Fruit fly (Drosophila melanogaster) whole organism, embryonic: Measurements from ENCODE around the gene Cyp4ac2.
A peak's percentile ranks its signal among the peaks of the same experiment; 100 is the strongest.

Source experiments
- Adf1 ChIP-seq: fragments of 200-800 bp; sonication (Bioruptor generic); IDR thresholded peaks from 2 replicates; pipeline ENCODE4 v1.3.6; 2022; ENCODE audit warnings: missing biosample characterization, missing genetic modification characterization
- Atf-2 ChIP-seq: fragments of 200-800 bp; sonication (Bioruptor generic); optimal IDR thresholded peaks from 2 replicates; lab custom pipeline; 2016; ENCODE audit warnings: missing biosample characterization, missing genetic modification characterization
- B-H1 ChIP-seq: fragments of 200-800 bp; sonication (Bioruptor generic); IDR thresholded peaks from 3 replicates; pipeline ENCODE4 v1.3.6; 2022; ENCODE audit warnings: missing biosample characterization, missing genetic modification characterization
- CG10147 ChIP-seq: fragments of 200-800 bp; sonication (Bioruptor generic); optimal IDR thresholded peaks from 2 replicates; lab custom pipeline; 2019; ENCODE audit warnings: missing biosample characterization, mild to moderate bottlenecking, missing genetic modification characterization, moderate library complexity
- CG10209 ChIP-seq: fragments of 200-800 bp; sonication (Bioruptor generic); optimal IDR thresholded peaks from 3 replicates; lab custom pipeline; 2017; ENCODE audit warnings: missing biosample characterization, mild to moderate bottlenecking, missing genetic modification characterization, missing genetic modification reagents
- CG11560 ChIP-seq: fragments of 200-800 bp; sonication (Bioruptor generic); IDR thresholded peaks from 3 replicates; pipeline ENCODE4 v1.3.6; 2022; ENCODE audit warnings: missing biosample characterization, missing genetic modification characterization
- CG12219 ChIP-seq: fragments of 200-800 bp; sonication (Bioruptor generic); optimal IDR thresholded peaks from 3 replicates; lab custom pipeline; 2018; ENCODE audit warnings: missing biosample characterization, mild to moderate bottlenecking, missing genetic modification characterization
- CG13624 ChIP-seq: fragments of 200-800 bp; sonication (Bioruptor generic); optimal IDR thresholded peaks from 2 replicates; lab custom pipeline; 2016; ENCODE audit warnings: missing biosample characterization, missing genetic modification characterization
- CG15601 ChIP-seq: fragments of 200-800 bp; sonication (Bioruptor generic); optimal IDR thresholded peaks from 3 replicates; lab custom pipeline; 2019; ENCODE audit warnings: missing biosample characterization, mild to moderate bottlenecking, missing genetic modification characterization, moderate library complexity
- CG1602 ChIP-seq: fragments of 200-800 bp; sonication (Bioruptor generic); optimal IDR thresholded peaks from 3 replicates; lab custom pipeline; 2016; ENCODE audit warnings: missing biosample characterization, missing genetic modification characterization
- CG17328 ChIP-seq: fragments of 200-800 bp; sonication (Bioruptor generic); IDR thresholded peaks from 2 replicates; pipeline ENCODE4 v1.3.6; 2022; ENCODE audit warnings: missing biosample characterization, missing genetic modification characterization
- CG17568 ChIP-seq: fragments of 200-800 bp; sonication (Bioruptor generic); optimal IDR thresholded peaks from 2 replicates; lab custom pipeline; 2018; ENCODE audit warnings: missing biosample characterization, mild to moderate bottlenecking, missing genetic modification characterization, moderate library complexity
- CG2116 ChIP-seq: fragments of 200-800 bp; sonication (Bioruptor generic); optimal IDR thresholded peaks from 3 replicates; lab custom pipeline; 2018; ENCODE audit warnings: missing biosample characterization, mild to moderate bottlenecking, missing genetic modification characterization
- CG2678 ChIP-seq: fragments of 200-800 bp; sonication (Bioruptor generic); optimal IDR thresholded peaks from 3 replicates; lab custom pipeline; 2019; ENCODE audit warnings: missing biosample characterization, mild to moderate bottlenecking, missing genetic modification characterization, moderate library complexity
- CG34224 ChIP-seq: fragments of 200-800 bp; sonication (Bioruptor generic); IDR thresholded peaks from 3 replicates; pipeline ENCODE4 v1.3.6; 2022; ENCODE audit warnings: missing biosample characterization, missing genetic modification characterization; ENCODE audit not compliant: partially characterized antibody
- CG4424 ChIP-seq: fragments of 200-800 bp; sonication (Bioruptor generic); optimal IDR thresholded peaks from 3 replicates; lab custom pipeline; 2016; ENCODE audit warnings: missing biosample characterization, missing genetic modification characterization
- CG6765 ChIP-seq: fragments of 200-800 bp; sonication (Bioruptor generic); optimal IDR thresholded peaks from 3 replicates; lab custom pipeline; 2017; ENCODE audit warnings: missing biosample characterization, mild to moderate bottlenecking, missing genetic modification characterization
- CG7839 ChIP-seq: fragments of 200-800 bp; sonication (Bioruptor generic); optimal IDR thresholded peaks from 3 replicates; lab custom pipeline; 2018; ENCODE audit warnings: missing biosample characterization, mild to moderate bottlenecking, missing genetic modification characterization, moderate library complexity
- CG9876 ChIP-seq: fragments of 200-800 bp; sonication (Bioruptor generic); optimal IDR thresholded peaks from 2 replicates; lab custom pipeline; 2016; ENCODE audit warnings: missing biosample characterization, missing genetic modification characterization
- Dp ChIP-seq: fragments of 200-800 bp; sonication (Bioruptor generic); optimal IDR thresholded peaks from 2 replicates; lab custom pipeline; 2018; ENCODE audit warnings: missing biosample characterization, mild to moderate bottlenecking, missing genetic modification characterization, moderate library complexity
- HmgD ChIP-seq: fragments of 200-800 bp; sonication (Bioruptor generic); optimal IDR thresholded peaks from 3 replicates; lab custom pipeline; 2016; ENCODE audit warnings: missing biosample characterization, missing genetic modification characterization
- HmgZ ChIP-seq: fragments of 200-800 bp; sonication (Bioruptor generic); optimal IDR thresholded peaks from 2 replicates; lab custom pipeline; 2018; ENCODE audit warnings: missing biosample characterization, mild to moderate bottlenecking, missing genetic modification characterization
- MBD-R2 ChIP-seq: fragments of 200-800 bp; sonication (Bioruptor generic); IDR thresholded peaks from 2 replicates; pipeline ENCODE4 v1.3.6; 2022; ENCODE audit warnings: missing biosample characterization, missing genetic modification characterization
- Nf-YA ChIP-seq: fragments of 200-800 bp; sonication (Bioruptor generic); IDR thresholded peaks from 2 replicates; pipeline ENCODE4 v1.3.6; 2022; ENCODE audit warnings: missing biosample characterization, missing genetic modification characterization
- NfI ChIP-seq: fragments of 200-800 bp; sonication (Bioruptor generic); optimal IDR thresholded peaks from 3 replicates; lab custom pipeline; 2018; ENCODE audit warnings: missing biosample characterization, mild to moderate bottlenecking, missing genetic modification characterization, moderate library complexity
- Ptx1 ChIP-seq: fragments of 200-800 bp; sonication (Bioruptor generic); IDR thresholded peaks from 2 replicates; pipeline ENCODE4 v1.3.6; 2022; ENCODE audit warnings: missing biosample characterization, missing genetic modification characterization
- Sry-δ ChIP-seq: fragments of 200-800 bp; sonication (Bioruptor generic); optimal IDR thresholded peaks from 2 replicates; lab custom pipeline; 2016; ENCODE audit warnings: missing biosample characterization, missing genetic modification characterization
- TFAM ChIP-seq: fragments of 200-800 bp; sonication (Bioruptor generic); optimal IDR thresholded peaks from 2 replicates; lab custom pipeline; 2017; ENCODE audit warnings: missing biosample characterization, missing genetic modification characterization, inconsistent platforms
- Taf1 ChIP-seq: fragments of 200-800 bp; sonication (Bioruptor generic); IDR thresholded peaks from 2 replicates; pipeline ENCODE4 v1.3.6; 2022; ENCODE audit warnings: missing biosample characterization, missing genetic modification characterization
- Trl ChIP-seq, 3 experiments: fragments of >200 bp in 2 of 3; fragments of 200-800 bp in 1 of 3; sonication (Bioruptor generic) in 1 of 3; optimal IDR thresholded peaks; 2 replicates in 1 of 3; 3 replicates in 2 of 3; lab custom pipeline; 2016 to 2017; ENCODE audit warnings: missing biosample characterization in 1 of 3, missing genetic modification characterization in 1 of 3
- ara ChIP-seq: fragments of 200-800 bp; sonication (Bioruptor generic); IDR thresholded peaks from 2 replicates; pipeline ENCODE4 v1.3.6; 2022; ENCODE audit warnings: missing biosample characterization, missing genetic modification characterization
- bsh ChIP-seq, 2 experiments: fragments of 200-800 bp; sonication (Bioruptor generic); optimal IDR thresholded peaks; 2 replicates each; lab custom pipeline; 2017 to 2018; ENCODE audit warnings: mild to moderate bottlenecking in 2 of 2, missing biosample characterization in 2 of 2, missing genetic modification characterization in 2 of 2, moderate library complexity in 1 of 2
- btn ChIP-seq: fragments of 200-800 bp; sonication (Bioruptor generic); optimal IDR thresholded peaks from 2 replicates; lab custom pipeline; 2016; ENCODE audit warnings: missing biosample characterization, missing genetic modification characterization
- da ChIP-seq: fragments of 200-800 bp; sonication (Bioruptor generic); optimal IDR thresholded peaks from 2 replicates; lab custom pipeline; 2016; ENCODE audit warnings: missing biosample characterization, missing genetic modification characterization
- dmrt11E ChIP-seq: fragments of 200-800 bp; sonication (Bioruptor generic); optimal IDR thresholded peaks from 3 replicates; lab custom pipeline; 2018; ENCODE audit warnings: missing biosample characterization, mild to moderate bottlenecking, missing genetic modification characterization, moderate library complexity
- gce ChIP-seq: fragments of 200-800 bp; sonication (Bioruptor generic); IDR thresholded peaks from 3 replicates; pipeline ENCODE4 v1.3.6; 2022; ENCODE audit warnings: missing biosample characterization, missing genetic modification characterization
- gsb ChIP-seq: fragments of 200-800 bp; sonication (Bioruptor generic); IDR thresholded peaks from 2 replicates; pipeline ENCODE4 v1.3.6; 2022; ENCODE audit warnings: missing biosample characterization, missing genetic modification characterization
- kni ChIP-seq: fragments of 200-800 bp; sonication (Bioruptor generic); optimal IDR thresholded peaks from 3 replicates; lab custom pipeline; 2017; ENCODE audit warnings: mild to moderate bottlenecking, missing biosample characterization, missing genetic modification reagents, missing genetic modification characterization
- lab ChIP-seq: fragments of 200-800 bp; sonication (Bioruptor generic); optimal IDR thresholded peaks from 3 replicates; lab custom pipeline; 2017; ENCODE audit warnings: missing biosample characterization, missing genetic modification characterization, mild to moderate bottlenecking, moderate library complexity, missing genetic modification reagents
- lilli ChIP-seq: fragments of 200-800 bp; sonication (Bioruptor generic); optimal IDR thresholded peaks from 3 replicates; lab custom pipeline; 2016; ENCODE audit warnings: missing biosample characterization, missing genetic modification characterization
- lmd ChIP-seq: fragments of 200-800 bp; sonication (Bioruptor generic); IDR thresholded peaks from 2 replicates; pipeline ENCODE4 v1.3.6; 2022; ENCODE audit warnings: missing biosample characterization, missing genetic modification characterization
- pnt ChIP-seq: fragments of 200-800 bp; sonication (Bioruptor generic); optimal IDR thresholded peaks from 3 replicates; lab custom pipeline; 2016; ENCODE audit warnings: missing biosample characterization, missing genetic modification characterization
- row ChIP-seq: fragments of 200-800 bp; sonication (Bioruptor generic); IDR thresholded peaks from 3 replicates; pipeline ENCODE4 v1.3.6; 2022; ENCODE audit warnings: missing biosample characterization, missing genetic modification characterization
- sens ChIP-seq: fragments of 200-800 bp; sonication (Bioruptor generic); peaks from one replicate; lab custom pipeline; 2016; ENCODE audit warnings: missing biosample characterization, missing genetic modification characterization
- tap ChIP-seq: fragments of 200-800 bp; optimal IDR thresholded peaks from 3 replicates; lab custom pipeline; 2019; ENCODE audit warnings: missing biosample characterization, mild to moderate bottlenecking, missing genetic modification characterization, moderate library complexity
- tgo ChIP-seq: fragments of 200-800 bp; sonication (Bioruptor generic); IDR thresholded peaks from 3 replicates; pipeline ENCODE4 v1.3.6; 2022; ENCODE audit warnings: missing biosample characterization, missing genetic modification characterization
- trem ChIP-seq: fragments of 200-800 bp; optimal IDR thresholded peaks from 3 replicates; lab custom pipeline; 2019; ENCODE audit warnings: missing biosample characterization, mild to moderate bottlenecking, missing genetic modification characterization, moderate library complexity
- trh ChIP-seq: fragments of 200-800 bp; sonication (Bioruptor generic); optimal IDR thresholded peaks from 2 replicates; lab custom pipeline; 2016; ENCODE audit warnings: missing biosample characterization, missing genetic modification characterization
- wor ChIP-seq: fragments of 200-800 bp; sonication (Bioruptor generic); IDR thresholded peaks from 2 replicates; pipeline ENCODE4 v1.3.6; 2022; ENCODE audit warnings: missing biosample characterization, missing genetic modification characterization

Cyp4ac2 gene

DNA sequence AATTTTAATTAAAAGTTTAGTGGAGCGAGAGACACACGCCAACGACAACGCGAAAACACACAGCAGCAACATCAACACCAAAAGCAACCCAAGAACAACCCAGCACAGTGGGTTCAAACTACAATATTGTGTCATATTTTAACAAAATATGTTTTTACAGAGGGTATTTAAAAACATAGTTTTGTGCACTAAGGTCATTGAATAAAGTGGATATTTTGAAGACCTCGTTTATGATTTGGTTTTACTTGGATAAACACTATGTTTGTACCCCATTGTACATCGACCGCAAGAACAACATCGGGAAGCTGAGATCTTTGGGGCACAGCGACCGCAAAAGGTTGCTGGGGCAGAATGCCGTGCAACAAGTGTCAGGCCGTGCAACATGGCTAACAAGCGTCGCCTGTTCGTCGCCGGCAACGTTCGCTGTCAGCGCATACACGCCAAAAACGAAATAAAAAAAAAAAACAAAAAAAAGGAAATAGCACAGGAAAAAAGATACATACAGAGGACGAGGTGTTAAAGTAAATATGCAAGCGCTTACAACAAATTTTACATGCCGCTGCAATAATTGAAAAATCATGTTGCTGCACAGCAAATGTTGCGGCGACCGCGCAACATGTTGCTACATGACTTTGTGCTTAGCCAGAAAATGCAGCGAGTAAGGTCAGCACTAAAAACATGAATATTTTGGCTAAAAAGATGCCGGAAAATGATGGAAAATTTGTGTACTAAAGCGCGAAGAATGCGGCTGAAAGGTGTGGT, 4.8 kb upstream of the Cyp4ac2 start (continued):
- no peak for TF ChIP-seq CG10147
- TF ChIP-seq NfI, result peak; percentile 16
- no peak for TF ChIP-seq tap (tag; lab: Kevin White, UChicago)
- TF ChIP-seq lmd, result peak; percentile 41; the same call in 1 of the 2 replicates
- no peak for TF ChIP-seq wor
- TF ChIP-seq CG11560 (tag; lab: Robert Waterston, UW), result no peak
- no peak for TF ChIP-seq CG1602 (GFP tag; lab: Kevin White, UChicago)
- TF ChIP-seq Ptx1 (GFP tag; lab: Robert Waterston, UW), result peak; percentile 50
- TF ChIP-seq row, result peak; percentile 37; the same call in 2 of the 3 replicates
- peak; percentile 62; the same call in 1 of the 2 replicates for TF ChIP-seq CG17328
- no peak for TF ChIP-seq Sry-δ (GFP tag; lab: Kevin White, UChicago)
- no peak for TF ChIP-seq Taf1 (GFP tag; lab: Robert Waterston, UW)
- no peak for TF ChIP-seq gce (GFP tag; lab: Robert Waterston, UW)
- TF ChIP-seq Trl (optimal IDR thresholded peaks at IDR 0.05; lab: Kevin White, UChicago), result no peak
- TF ChIP-seq Trl (GFP tag; optimal IDR thresholded peaks at IDR 0.05; lab: Kevin White, UChicago), result peak; percentile 13
- TF ChIP-seq ara (GFP tag; lab: Robert Waterston, UW), result peak; percentile 62
- no peak for TF ChIP-seq CG34224 (GFP tag; lab: Robert Waterston, UW)
- TF ChIP-seq B-H1 (GFP tag; lab: Robert Waterston, UW), result no peak
- TF ChIP-seq trem (tag; lab: Kevin White, UChicago), result peak; percentile 19
- TF ChIP-seq Adf1 (GFP tag; lab: Robert Waterston, UW), result no peak
- no peak for TF ChIP-seq kni (GFP tag; lab: Kevin White, UChicago)
- TF ChIP-seq CG7839 (tag; lab: Kevin White, UChicago), result peak; percentile 36
- TF ChIP-seq bsh (GFP tag; optimal IDR thresholded peaks at IDR 0.05; lab: Kevin White, UChicago), result peak; percentile 66 to 75
- no peak; the same call in 1 of the 2 replicates for TF ChIP-seq gsb (GFP tag; lab: Robert Waterston, UW)
- no peak for TF ChIP-seq da (GFP tag; lab: Kevin White, UChicago)
- TF ChIP-seq CG2116 (GFP tag; lab: Kevin White, UChicago), result no peak
- no peak for TF ChIP-seq MBD-R2 (GFP tag; lab: Robert Waterston, UW)
- peak; percentile 74 for TF ChIP-seq dmrt11E (tag; lab: Kevin White, UChicago)
- no peak for TF ChIP-seq Atf-2 (GFP tag; lab: Kevin White, UChicago)
- peak; percentile 54 for TF ChIP-seq CG4424 (GFP tag; lab: Kevin White, UChicago)
- TF ChIP-seq CG2678 (tag; lab: Kevin White, UChicago), result peak; percentile 52
- no peak for TF ChIP-seq CG9876 (GFP tag; lab: Kevin White, UChicago)
- TF ChIP-seq HmgD, result no peak
- TF ChIP-seq Dp (GFP tag; lab: Kevin White, UChicago), result no peak
- no peak for TF ChIP-seq btn (GFP tag; lab: Kevin White, UChicago)
- peak; percentile 8 for TF ChIP-seq trh (GFP tag; lab: Kevin White, UChicago)
- TF ChIP-seq tgo (GFP tag; lab: Robert Waterston, UW), result 0 out of 3 replicates have a peak, but pooled peaks have one; percentile 19
- no peak for TF ChIP-seq Nf-YA
- TF ChIP-seq CG15601, result peak; percentile 27
- TF ChIP-seq CG10209 (GFP tag; lab: Kevin White, UChicago), result peak; percentile 46
- no peak for TF ChIP-seq CG13624 (GFP tag; lab: Kevin White, UChicago)
- TF ChIP-seq CG12219, result peak; percentile 49
- no peak for TF ChIP-seq HmgZ (tag; lab: Kevin White, UChicago)
- peak; percentile 13 for TF ChIP-seq pnt (GFP tag; lab: Kevin White, UChicago)
- TF ChIP-seq TFAM (GFP tag; lab: Kevin White, UChicago), result no peak
- no peak for TF ChIP-seq CG6765
- peak; percentile 18 for TF ChIP-seq lilli (GFP tag; lab: Kevin White, UChicago)
- no peak for TF ChIP-seq CG17568 (GFP tag; lab: Kevin White, UChicago)
- TF ChIP-seq sens (GFP tag; lab: Kevin White, UChicago), result peak; percentile 81
- peak; percentile 29 for TF ChIP-seq lab (GFP tag; lab: Kevin White, UChicago)
